Worm (Caenorhabditis elegans) whole organism, L4 larva: ENCODE data around the gene pyr-1.

Experiments used
- daf-19 ChIP-seq: fragments of 200-800 bp; sonication (Bioruptor generic); conservative IDR thresholded peaks from 2 replicates; pipeline ENCODE4 v1.3.6; 2022; ENCODE audit warnings: missing genetic modification characterization, missing compliant biosample characterization
- nhr-41 ChIP-seq: fragments of 200-800 bp; sonication (Bioruptor generic); IDR thresholded peaks from 2 replicates; pipeline ENCODE4 v1.3.6; 2022; ENCODE audit warnings: missing genetic modification reagents, missing genetic modification characterization, missing compliant biosample characterization
- pha-4 ChIP-seq, 2 experiments: fragments of 150-350 bp in 1 of 2; fragments of 200-800 bp in 1 of 2; sonication (Bioruptor generic) in 1 of 2; IDR thresholded peaks in 1 of 2; optimal IDR thresholded peaks in 1 of 2; 2 replicates each; pipeline versions ENCODE4 v1.3.6 to Lab custom; 2014 to 2022; ENCODE audit warnings: missing genetic modification characterization in 2 of 2, missing genetic modification reagents in 2 of 2, missing biosample characterization in 1 of 2, missing compliant biosample characterization in 1 of 2
- rbr-2 ChIP-seq: sonication (generic microtip); optimal IDR thresholded peaks from 2 replicates; lab custom pipeline; 2016; ENCODE audit warnings: missing genotype, missing genetic modification characterization, missing compliant biosample characterization

ce11 chrII:8704413-8704874 is 53.5 kb downstream of the pyr-1 start, which contains the start of gene prx-5:
- no peak for TF ChIP-seq rbr-2 (tag; lab: Kevin White, UChicago)
- TF ChIP-seq nhr-41 (GFP tag; lab: Robert Waterston, UW): no peak
- no peak for TF ChIP-seq pha-4 (GFP tag; IDR thresholded peaks at IDR 0.05; lab: Robert Waterston, UW)
- no peak for TF ChIP-seq pha-4 (tag; optimal IDR thresholded peaks at IDR 0.05; lab: Kevin White, UChicago)
- TF ChIP-seq daf-19 (GFP tag; lab: Robert Waterston, UW): no peak
